Worm (Caenorhabditis elegans): ENCODE measurements around the gene H05C05.4.

- no peak for TF ChIP-seq ceh-82 (tag; optimal IDR thresholded peaks at IDR 0.05)
- no peak for TF ChIP-seq nhr-11 (tag; optimal IDR thresholded peaks at IDR 0.05)
- TF ChIP-seq nhr-237 (tag; optimal IDR thresholded peaks at IDR 0.05), result no peak
- TF ChIP-seq skn-1 (tag; optimal IDR thresholded peaks at IDR 0.05), result no peak
- TF ChIP-seq zag-1 (tag; optimal IDR thresholded peaks at IDR 0.05), result no peak
- no peak for TF ChIP-seq nhr-6 (tag; optimal IDR thresholded peaks at IDR 0.05)
- no peak for TF ChIP-seq ama-1 (optimal IDR thresholded peaks at IDR 0.05)
- no peak for TF ChIP-seq Y55F3AM.14 (GFP tag; optimal IDR thresholded peaks at IDR 0.05)
- no peak for TF ChIP-seq gmeb-1 (tag; optimal IDR thresholded peaks at IDR 0.05)
- no peak for TF ChIP-seq mbf-1 (tag; optimal IDR thresholded peaks at IDR 0.05)
- TF ChIP-seq blmp-1 (tag; optimal IDR thresholded peaks at IDR 0.05; ENCODE audit: insufficient read depth), result no peak
Measured at ce11 chrIII:2941578-2941977, 4.4 kb downstream of the H05C05.4 start.

All from whole organism, L2 larva.